Worm (Caenorhabditis elegans): ENCODE measurements around the gene pud-1.1.

DNA sequence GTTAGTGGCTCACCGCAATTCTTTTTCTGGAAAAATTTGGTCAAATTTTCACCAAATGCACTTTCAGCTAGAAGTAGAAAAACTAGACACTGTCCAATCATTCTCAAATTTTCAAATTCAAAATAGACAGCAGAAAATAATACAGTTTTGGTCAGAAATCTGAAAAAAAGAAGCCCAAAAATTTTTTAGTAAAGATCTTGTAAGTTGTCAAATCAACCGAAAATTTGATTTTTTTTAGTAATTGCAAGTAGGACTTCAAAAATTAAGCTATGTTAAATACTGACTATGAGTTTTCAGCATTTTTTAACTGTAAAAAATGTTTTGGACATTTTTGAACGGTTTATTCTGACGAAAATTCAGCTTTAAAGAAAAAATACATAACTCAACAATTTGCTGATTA lies 29.3 kb upstream of the pud-1.1 start, which contains the start of gene Y19D10B.8:
- TF ChIP-seq R02D3.7 (tag; optimal IDR thresholded peaks at IDR 0.05) (no peak), blmp-1 (tag; optimal IDR thresholded peaks at IDR 0.05; ENCODE audit: insufficient read depth) (no peak), nhr-10 (tag; optimal IDR thresholded peaks at IDR 0.05) (no peak), ztf-4 (tag; optimal IDR thresholded peaks at IDR 0.05) (no peak), alr-1 (tag; optimal IDR thresholded peaks at IDR 0.05) (no peak), skn-1 (tag; optimal IDR thresholded peaks at IDR 0.05) (no peak), unc-39 (tag; optimal IDR thresholded peaks at IDR 0.05) (no peak), fos-1 (tag; optimal IDR thresholded peaks at IDR 0.05) (no peak)

Measured in whole organism, L2 larva.